Worm (Caenorhabditis elegans) whole organism, L4 larva: ENCODE measurements around the gene oig-8.

ENCODE experiments used
- aha-1 ChIP-seq: fragments of 150-350 bp; peaks from one replicate; lab custom pipeline; 2014; ENCODE audit warnings: missing biosample characterization, missing genetic modification characterization
- nhr-76 ChIP-seq: fragments of 150-350 bp; optimal IDR thresholded peaks from 2 replicates; lab custom pipeline; 2014; ENCODE audit warnings: missing biosample characterization, missing genetic modification characterization
- pha-4 ChIP-seq, 2 experiments: fragments of 150-350 bp in 1 of 2; fragments of 200-800 bp in 1 of 2; sonication (Bioruptor generic) in 1 of 2; IDR thresholded peaks in 1 of 2; optimal IDR thresholded peaks in 1 of 2; 2 replicates each; pipeline versions ENCODE4 v1.3.6 to Lab custom; 2014 to 2022; ENCODE audit warnings: missing genetic modification characterization in 2 of 2, missing genetic modification reagents in 2 of 2, missing biosample characterization in 1 of 2, missing compliant biosample characterization in 1 of 2
- skn-1 ChIP-seq: fragments of 150-350 bp; optimal IDR thresholded peaks from 2 replicates; lab custom pipeline; 2014; ENCODE audit warnings: missing biosample characterization, missing genetic modification characterization
- snpc-4 ChIP-seq: fragments of 150-350 bp; optimal IDR thresholded peaks from 2 replicates; lab custom pipeline; 2014; ENCODE audit warnings: missing biosample characterization, missing genetic modification characterization
- unc-62 ChIP-seq, 3 experiments: fragments of 150-350 bp in 1 of 3; sonication (generic microtip); optimal IDR thresholded peaks in 2 of 3; peaks in 1 of 3; 1 replicate in 1 of 3; 2 replicates in 2 of 3; lab custom pipeline; 2014 to 2017; ENCODE audit warnings: missing biosample characterization in 3 of 3, missing genetic modification characterization in 3 of 3, missing genetic modification reagents in 3 of 3, missing genotype in 1 of 3
- zag-1 ChIP-seq: fragments of 150-350 bp; optimal IDR thresholded peaks from 2 replicates; lab custom pipeline; 2014; ENCODE audit warnings: missing biosample characterization, missing genetic modification characterization

DNA sequence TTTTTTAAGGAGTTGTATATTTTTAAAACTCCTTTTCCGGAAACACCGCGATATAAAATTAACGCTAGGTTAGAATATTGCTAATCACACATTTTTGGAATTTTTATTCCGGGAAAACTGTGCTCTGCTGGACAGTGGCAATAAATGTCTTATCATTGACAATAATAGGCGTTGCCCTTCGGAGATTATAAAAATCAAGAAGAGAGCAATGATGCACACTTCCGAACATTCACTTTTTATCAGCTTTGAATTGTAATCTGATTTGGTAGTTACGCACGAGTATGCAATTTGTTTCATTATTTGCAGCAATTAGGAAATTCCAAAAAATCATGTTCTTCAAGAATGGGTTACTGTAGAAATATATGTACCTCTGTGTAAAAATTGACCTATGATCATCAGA, 32.8 kb downstream of the oig-8 start:
- TF ChIP-seq zag-1 (tag; lab: Kevin White, UChicago) (no peak), unc-62 (GFP tag; optimal IDR thresholded peaks at IDR 0.05 in 1 of 2; lab: Kevin White, UChicago) (no peak), unc-62 (tag; optimal IDR thresholded peaks at IDR 0.05; lab: Kevin White, UChicago) (no peak), pha-4 (GFP tag; IDR thresholded peaks at IDR 0.05; lab: Robert Waterston, UW) (no peak), pha-4 (tag; optimal IDR thresholded peaks at IDR 0.05; lab: Kevin White, UChicago) (no peak), snpc-4 (tag; lab: Kevin White, UChicago) (no peak), aha-1 (tag; lab: Kevin White, UChicago) (no peak), nhr-76 (tag; lab: Kevin White, UChicago) (no peak), skn-1 (tag; lab: Kevin White, UChicago) (no peak)
